Worm (Caenorhabditis elegans) whole organism, young adult: ENCODE data around the gene glb-34.

Experiments
- F57A8.1 ChIP-seq: fragments of 200-800 bp; sonication (Bioruptor generic); optimal IDR thresholded peaks from 2 replicates; lab custom pipeline; 2018; ENCODE audit warnings: mild to moderate bottlenecking, missing genetic modification characterization, moderate library complexity, missing compliant biosample characterization
- Y53F4B.3 ChIP-seq: fragments of 200-800 bp; sonication (Bioruptor generic); IDR thresholded peaks from 2 replicates; pipeline ENCODE4 v1.3.6; 2022; ENCODE audit warnings: missing genetic modification reagents, missing genetic modification characterization, missing compliant biosample characterization
- egl-44 ChIP-seq: fragments of 200-800 bp; sonication (Bioruptor generic); IDR thresholded peaks from 2 replicates; pipeline ENCODE4 v1.3.6; 2022; ENCODE audit warnings: missing genetic modification reagents, missing genetic modification characterization, missing compliant biosample characterization
- pha-4 ChIP-seq: fragments of 150-350 bp; sonication (generic microtip); optimal IDR thresholded peaks from 2 replicates; lab custom pipeline; 2014; ENCODE audit warnings: missing biosample characterization, missing genetic modification reagents, missing genetic modification characterization
- unc-62 ChIP-seq: fragments of 150-350 bp; optimal IDR thresholded peaks from 2 replicates; lab custom pipeline; 2014; ENCODE audit warnings: missing biosample characterization, missing genetic modification reagents, missing genetic modification characterization

DNA sequence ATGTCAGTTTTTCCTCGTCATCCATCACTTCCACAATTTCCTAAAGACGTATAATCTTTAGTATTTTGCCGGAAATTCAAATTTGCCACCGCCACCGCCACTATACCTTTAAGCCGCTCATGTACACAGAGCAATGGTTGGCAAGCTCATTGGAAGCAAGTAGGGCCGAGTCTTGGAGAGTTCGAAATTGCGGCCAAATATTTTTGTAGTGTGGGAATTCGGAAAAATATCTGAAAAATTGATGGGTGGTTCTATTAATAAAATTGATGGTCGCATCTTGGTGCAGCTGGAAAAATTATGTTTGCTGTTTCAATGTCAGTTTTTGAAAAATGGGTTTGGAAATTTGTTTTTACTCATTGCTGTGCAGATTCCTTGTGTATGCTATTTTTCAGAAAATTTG is 881 bp downstream of the glb-34 start:
- no peak for TF ChIP-seq F57A8.1 (GFP tag; lab: Kevin White, UChicago)
- no peak for TF ChIP-seq unc-62 (GFP tag; lab: Kevin White, UChicago)
- no peak for TF ChIP-seq egl-44
- TF ChIP-seq pha-4 (tag; lab: Kevin White, UChicago) = no peak
- TF ChIP-seq Y53F4B.3 (GFP tag; lab: Robert Waterston, UW) = no peak
